Fruit fly (Drosophila melanogaster) whole organism, prepupa: ENCODE results near the gene mus201.

Experiments
- CG11762 ChIP-seq: fragments of 200-800 bp; sonication (Bioruptor generic); optimal IDR thresholded peaks from 3 replicates; lab custom pipeline; 2016; ENCODE audit warnings: missing biosample characterization, missing genetic modification characterization; ENCODE audit not compliant: insufficient read depth
- Sox102F ChIP-seq: fragments of 200-800 bp; sonication (Bioruptor generic); optimal IDR thresholded peaks from 2 replicates; lab custom pipeline; 2016; ENCODE audit warnings: missing biosample characterization, mild to moderate bottlenecking, missing genetic modification characterization
- Sox14 ChIP-seq: fragments of 200-800 bp; sonication (Bioruptor generic); optimal IDR thresholded peaks from 3 replicates; lab custom pipeline; 2016; ENCODE audit warnings: missing biosample characterization, missing genetic modification characterization
- spab ChIP-seq: fragments of 200-800 bp; sonication (Bioruptor generic); optimal IDR thresholded peaks from 2 replicates; lab custom pipeline; 2017; ENCODE audit warnings: missing biosample characterization, mild to moderate bottlenecking, missing genetic modification characterization, missing genetic modification reagents
- vri ChIP-seq: fragments of 200-800 bp; sonication (Bioruptor generic); optimal IDR thresholded peaks from 3 replicates; lab custom pipeline; 2016; ENCODE audit warnings: missing biosample characterization, mild to moderate bottlenecking, missing genetic modification characterization

- TF ChIP-seq CG11762 (GFP tag; lab: Kevin White, UChicago) = no peak
- no peak for TF ChIP-seq Sox102F (GFP tag; lab: Kevin White, UChicago)
- TF ChIP-seq spab = no peak
- TF ChIP-seq Sox14 (GFP tag; lab: Kevin White, UChicago) = no peak
- TF ChIP-seq vri (GFP tag; lab: Kevin White, UChicago) = no peak
Observed at dm6 chr2L:8481623-8482424, 43.9 kb downstream of the mus201 start, which contains the start of gene CG43796.
